Fruit fly (Drosophila melanogaster) whole organism, embryonic: Measurements from ENCODE around the gene Tim17b1.

Experiments
- ATbp ChIP-seq: fragments of 200-800 bp; sonication (Bioruptor generic); optimal IDR thresholded peaks from 2 replicates; lab custom pipeline; 2017; ENCODE audit warnings: missing biosample characterization, mild to moderate bottlenecking, missing genetic modification characterization, missing genetic modification reagents
- Ada2b ChIP-seq: fragments of 200-800 bp; sonication (Bioruptor generic); IDR thresholded peaks from 2 replicates; pipeline ENCODE4 v1.3.6; 2022; ENCODE audit warnings: missing biosample characterization, missing genetic modification characterization
- Asciz ChIP-seq: fragments of 200-800 bp; sonication (Bioruptor generic); optimal IDR thresholded peaks from 2 replicates; lab custom pipeline; 2017; ENCODE audit warnings: missing biosample characterization, mild to moderate bottlenecking, missing genetic modification characterization, missing genetic modification reagents
- Atf3 ChIP-seq: fragments of 200-800 bp; sonication (Bioruptor generic); optimal IDR thresholded peaks from 3 replicates; lab custom pipeline; 2016; ENCODE audit warnings: missing biosample characterization, missing genetic modification characterization
- CG10209 ChIP-seq: fragments of 200-800 bp; sonication (Bioruptor generic); optimal IDR thresholded peaks from 3 replicates; lab custom pipeline; 2017; ENCODE audit warnings: missing biosample characterization, mild to moderate bottlenecking, missing genetic modification characterization, missing genetic modification reagents
- CG1024 ChIP-seq: fragments of 200-800 bp; sonication (Bioruptor generic); IDR thresholded peaks from 2 replicates; pipeline ENCODE4 v1.3.6; 2022; ENCODE audit warnings: missing biosample characterization, missing genetic modification characterization
- CG12769 ChIP-seq: fragments of 200-800 bp; sonication (Bioruptor generic); optimal IDR thresholded peaks from 2 replicates; lab custom pipeline; 2019; ENCODE audit warnings: missing biosample characterization, mild to moderate bottlenecking, missing genetic modification characterization, moderate library complexity
- CG12942 ChIP-seq: fragments of 200-800 bp; sonication (Bioruptor generic); optimal IDR thresholded peaks from 3 replicates; lab custom pipeline; 2016; ENCODE audit warnings: missing biosample characterization, missing genetic modification characterization
- CG13624 ChIP-seq: fragments of 200-800 bp; sonication (Bioruptor generic); optimal IDR thresholded peaks from 2 replicates; lab custom pipeline; 2016; ENCODE audit warnings: missing biosample characterization, missing genetic modification characterization
- CG15011 ChIP-seq: fragments of 200-800 bp; sonication (Bioruptor generic); optimal IDR thresholded peaks from 3 replicates; lab custom pipeline; 2018; ENCODE audit warnings: missing biosample characterization, mild to moderate bottlenecking, missing genetic modification characterization
- CG15601 ChIP-seq: fragments of 200-800 bp; sonication (Bioruptor generic); optimal IDR thresholded peaks from 3 replicates; lab custom pipeline; 2019; ENCODE audit warnings: missing biosample characterization, mild to moderate bottlenecking, missing genetic modification characterization, moderate library complexity
- CG16813 ChIP-seq: fragments of 200-800 bp; sonication (Bioruptor generic); IDR thresholded peaks from 3 replicates; pipeline ENCODE4 v1.3.6; 2022; ENCODE audit warnings: missing biosample characterization, missing genetic modification characterization; ENCODE audit not compliant: partially characterized antibody
- CG17186 ChIP-seq: fragments of 200-800 bp; sonication (Bioruptor generic); optimal IDR thresholded peaks from 3 replicates; lab custom pipeline; 2017; ENCODE audit warnings: missing biosample characterization, missing genetic modification reagents, missing genetic modification characterization
- CG17359 ChIP-seq: fragments of 200-800 bp; sonication (Bioruptor generic); optimal IDR thresholded peaks from 3 replicates; lab custom pipeline; 2018; ENCODE audit warnings: missing biosample characterization, mild to moderate bottlenecking, missing genetic modification characterization, moderate library complexity
- CG17802 ChIP-seq: fragments of 200-800 bp; sonication (Bioruptor generic); optimal IDR thresholded peaks from 2 replicates; lab custom pipeline; 2018; ENCODE audit warnings: missing biosample characterization, mild to moderate bottlenecking, missing genetic modification characterization, moderate library complexity
- CG17912 ChIP-seq: fragments of 200-800 bp; sonication (Bioruptor generic); optimal IDR thresholded peaks from 2 replicates; lab custom pipeline; 2018; ENCODE audit warnings: missing biosample characterization, mild to moderate bottlenecking, missing genetic modification characterization
- CG18011 ChIP-seq: fragments of 200-800 bp; sonication (Bioruptor generic); optimal IDR thresholded peaks from 2 replicates; lab custom pipeline; 2017; ENCODE audit warnings: missing biosample characterization, missing genetic modification characterization, mild to moderate bottlenecking, moderate library complexity, missing genotype
- CG2678 ChIP-seq: fragments of 200-800 bp; sonication (Bioruptor generic); optimal IDR thresholded peaks from 3 replicates; lab custom pipeline; 2019; ENCODE audit warnings: missing biosample characterization, mild to moderate bottlenecking, missing genetic modification characterization, moderate library complexity
- CG3163 ChIP-seq: fragments of 200-800 bp; sonication (Bioruptor generic); optimal IDR thresholded peaks from 3 replicates; lab custom pipeline; 2016; ENCODE audit warnings: missing biosample characterization, missing genetic modification characterization
- CG32532 ChIP-seq: fragments of 200-800 bp; sonication (Bioruptor generic); IDR thresholded peaks from 2 replicates; pipeline ENCODE4 v1.3.6; 2022; ENCODE audit warnings: missing biosample characterization, missing genetic modification characterization
- CG4282 ChIP-seq: fragments of 200-800 bp; sonication (Bioruptor generic); optimal IDR thresholded peaks from 2 replicates; lab custom pipeline; 2016; ENCODE audit warnings: missing biosample characterization, missing genetic modification characterization
- CG8290 ChIP-seq, 3 experiments: fragments of 200-800 bp; sonication (Bioruptor generic); optimal IDR thresholded peaks; 2 replicates each; lab custom pipeline; 2016 to 2019; ENCODE audit warnings: missing biosample characterization in 3 of 3, missing genetic modification characterization in 3 of 3, mild to moderate bottlenecking in 2 of 3, moderate library complexity in 1 of 3
- CG9727 ChIP-seq: fragments of 200-800 bp; sonication (Bioruptor generic); optimal IDR thresholded peaks from 3 replicates; lab custom pipeline; 2017; ENCODE audit warnings: missing biosample characterization, mild to moderate bottlenecking, missing genetic modification characterization
- CG9797 ChIP-seq: fragments of 200-800 bp; sonication (Bioruptor generic); optimal IDR thresholded peaks from 3 replicates; lab custom pipeline; 2018; ENCODE audit warnings: missing biosample characterization, mild to moderate bottlenecking, missing genetic modification characterization
- D ChIP-seq, 2 experiments: fragments of 200-800 bp in 1 of 2; fragments of >200 bp in 1 of 2; sonication (Bioruptor generic) in 1 of 2; optimal IDR thresholded peaks; 2 replicates in 1 of 2; 3 replicates in 1 of 2; lab custom pipeline; 2017; ENCODE audit warnings: mild to moderate bottlenecking in 1 of 2, missing biosample characterization in 1 of 2, missing genetic modification characterization in 1 of 2, missing genetic modification reagents in 1 of 2
- Elba2 ChIP-seq: fragments of 200-800 bp; sonication (Bioruptor generic); optimal IDR thresholded peaks from 3 replicates; lab custom pipeline; 2016; ENCODE audit warnings: missing biosample characterization, missing genetic modification characterization
- Fer1 ChIP-seq: fragments of 200-800 bp; sonication (Bioruptor generic); optimal IDR thresholded peaks from 2 replicates; lab custom pipeline; 2017; ENCODE audit warnings: missing biosample characterization, mild to moderate bottlenecking, missing genetic modification characterization
- HHEX ChIP-seq: fragments of 200-800 bp; sonication (Bioruptor generic); optimal IDR thresholded peaks from 3 replicates; lab custom pipeline; 2017; ENCODE audit warnings: missing biosample characterization, mild to moderate bottlenecking, missing genetic modification characterization, missing genetic modification reagents
- Med ChIP-seq: fragments of 200-800 bp; sonication (Bioruptor generic); peaks from one replicate; lab custom pipeline; 2016; ENCODE audit warnings: missing biosample characterization, missing genetic modification characterization, mild to moderate bottlenecking, inconsistent platforms, moderate library complexity
- Nf-YA ChIP-seq: fragments of 200-800 bp; sonication (Bioruptor generic); IDR thresholded peaks from 2 replicates; pipeline ENCODE4 v1.3.6; 2022; ENCODE audit warnings: missing biosample characterization, missing genetic modification characterization
- Opbp ChIP-seq: fragments of 200-800 bp; sonication (Bioruptor generic); IDR thresholded peaks from 3 replicates; pipeline ENCODE4 v1.3.6; 2022; ENCODE audit warnings: missing biosample characterization, missing genetic modification characterization; ENCODE audit not compliant: partially characterized antibody
- PHDP ChIP-seq: fragments of 200-800 bp; sonication (Bioruptor generic); optimal IDR thresholded peaks from 3 replicates; lab custom pipeline; 2018; ENCODE audit warnings: missing biosample characterization, mild to moderate bottlenecking, missing genetic modification characterization, moderate library complexity
- Ssrp ChIP-seq: fragments of 200-800 bp; sonication (Bioruptor generic); optimal IDR thresholded peaks from 2 replicates; lab custom pipeline; 2018; ENCODE audit warnings: missing biosample characterization, mild to moderate bottlenecking, missing genetic modification characterization, moderate library complexity
- Vsx1 ChIP-seq: fragments of 200-800 bp; sonication (Bioruptor generic); optimal IDR thresholded peaks from 2 replicates; lab custom pipeline; 2017; ENCODE audit warnings: missing biosample characterization, mild to moderate bottlenecking, missing genetic modification characterization, missing genetic modification reagents
- bab2 ChIP-seq: fragments of 200-800 bp; sonication (Bioruptor generic); optimal IDR thresholded peaks from 2 replicates; lab custom pipeline; 2016; ENCODE audit warnings: missing biosample characterization, missing genetic modification characterization
- cwo ChIP-seq: fragments of 200-800 bp; sonication (Bioruptor generic); optimal IDR thresholded peaks from 3 replicates; lab custom pipeline; 2017; ENCODE audit warnings: missing biosample characterization, missing genetic modification characterization, mild to moderate bottlenecking, moderate library complexity, missing genetic modification reagents
- fd102C ChIP-seq: fragments of 200-800 bp; sonication (Bioruptor generic); optimal IDR thresholded peaks from 2 replicates; lab custom pipeline; 2018; ENCODE audit warnings: missing biosample characterization, mild to moderate bottlenecking, missing genetic modification characterization, moderate library complexity
- fu2 ChIP-seq: fragments of 200-800 bp; sonication (Bioruptor generic); optimal IDR thresholded peaks from 2 replicates; lab custom pipeline; 2016; ENCODE audit warnings: missing biosample characterization, missing genetic modification characterization
- her ChIP-seq: fragments of 200-800 bp; sonication (Bioruptor generic); optimal IDR thresholded peaks from 2 replicates; lab custom pipeline; 2016; ENCODE audit warnings: missing biosample characterization, missing genetic modification characterization
- hkb ChIP-seq, 2 experiments: fragments of 200-800 bp in 1 of 2; fragments of >200 bp in 1 of 2; sonication (Bioruptor generic) in 1 of 2; IDR thresholded peaks in 1 of 2; optimal IDR thresholded peaks in 1 of 2; 2 replicates each; pipeline versions ENCODE4 v1.3.6 to Lab custom; 2017 to 2022; ENCODE audit warnings: missing biosample characterization in 1 of 2, missing genetic modification characterization in 1 of 2
- nau ChIP-seq: fragments of 200-800 bp; sonication (Bioruptor generic); optimal IDR thresholded peaks from 3 replicates; lab custom pipeline; 2017; ENCODE audit warnings: missing biosample characterization, mild to moderate bottlenecking, missing genetic modification characterization, missing genetic modification reagents
- pan ChIP-seq, 4 experiments: fragments of >200 bp in 3 of 4; fragments of 200-800 bp in 1 of 4; sonication (Bioruptor generic) in 1 of 4; optimal IDR thresholded peaks in 3 of 4; IDR thresholded peaks in 1 of 4; 2 replicates each; pipeline versions ENCODE4 v1.3.6 to Lab custom; 2017 to 2022; ENCODE audit warnings: missing biosample characterization in 2 of 4, missing genetic modification characterization in 2 of 4, mixed read lengths in 1 of 4
- pho ChIP-seq: fragments of 200-800 bp; sonication (Bioruptor generic); optimal IDR thresholded peaks from 2 replicates; lab custom pipeline; 2016; ENCODE audit warnings: missing biosample characterization, missing genetic modification characterization
- pnt ChIP-seq: fragments of 200-800 bp; sonication (Bioruptor generic); optimal IDR thresholded peaks from 3 replicates; lab custom pipeline; 2016; ENCODE audit warnings: missing biosample characterization, missing genetic modification characterization
- sens ChIP-seq: fragments of 200-800 bp; sonication (Bioruptor generic); peaks from one replicate; lab custom pipeline; 2016; ENCODE audit warnings: missing biosample characterization, missing genetic modification characterization
- sug ChIP-seq: fragments of 200-800 bp; optimal IDR thresholded peaks from 2 replicates; lab custom pipeline; 2019; ENCODE audit warnings: missing biosample characterization, mild to moderate bottlenecking, missing genetic modification characterization, moderate library complexity
- zfh1 ChIP-seq: fragments of 200-800 bp; sonication (Bioruptor generic); IDR thresholded peaks from 3 replicates; pipeline ENCODE4 v1.3.6; 2022; ENCODE audit warnings: missing biosample characterization, missing genetic modification characterization

The Tim17b1 gene

dm6 chr3R:5302939-5303777, 3.2 kb downstream of the Tim17b1 start (continued):
- TF ChIP-seq zfh1 (GFP tag; lab: Robert Waterston, UW) (peak; percentile 37; the same call in 1 of the 3 replicates), Ada2b (GFP tag; lab: Robert Waterston, UW) (no peak), D (optimal IDR thresholded peaks at IDR 0.05; lab: Kevin White, UChicago) (no peak), D (GFP tag; optimal IDR thresholded peaks at IDR 0.05; lab: Kevin White, UChicago) (no peak), nau (GFP tag; lab: Kevin White, UChicago) (no peak), CG17186 (GFP tag; lab: Kevin White, UChicago) (no peak), fu2 (no peak), pho (GFP tag; lab: Kevin White, UChicago) (peak; percentile 3), CG17802 (no peak), CG3163 (no peak), CG10209 (GFP tag; lab: Kevin White, UChicago) (no peak), CG18011 (no peak), fd102C (peak; percentile 5), Fer1 (GFP tag; lab: Kevin White, UChicago) (peak; percentile 14), CG2678 (peak; percentile 2), Ssrp (tag; lab: Kevin White, UChicago) (no peak), pan (optimal IDR thresholded peaks at IDR 0.05; lab: Kevin White, UChicago) (no peak), pan (GFP tag; optimal IDR thresholded peaks at IDR 0.05 in 1 of 2, IDR thresholded peaks at IDR 0.05 in 1 of 2) (peak in 1 of 2 experiments; percentile 8), CG17359 (no peak), Nf-YA (GFP tag; lab: Robert Waterston, UW) (no peak), bab2 (no peak), HHEX (GFP tag; lab: Kevin White, UChicago) (no peak), CG4282 (GFP tag; lab: Kevin White, UChicago) (no peak), Med (GFP tag; lab: Kevin White, UChicago) (no peak), Atf3 (no peak), Opbp (GFP tag; lab: Robert Waterston, UW) (no peak), CG15011 (GFP tag; lab: Kevin White, UChicago) (no peak), CG12942 (GFP tag; lab: Kevin White, UChicago) (no peak), CG9727 (peak; percentile 2), pnt (GFP tag; lab: Kevin White, UChicago) (no peak), CG12769 (peak; percentile 16), her (no peak), CG17912 (no peak), CG13624 (GFP tag; lab: Kevin White, UChicago) (no peak)

dm6 chr3R:5305850-5306483, 6.0 kb downstream of the Tim17b1 start:
- TF ChIP-seq Asciz (GFP tag; lab: Kevin White, UChicago) = peak; percentile 15
- peak; percentile 8 for TF ChIP-seq CG15601 (tag; lab: Kevin White, UChicago)
- TF ChIP-seq cwo = peak; percentile 42
- 0 out of 2 replicates have a peak, but pooled peaks have one; percentile 15 for TF ChIP-seq CG32532 (GFP tag; lab: Robert Waterston, UW)
- TF ChIP-seq Elba2 (GFP tag; lab: Kevin White, UChicago) = no peak
- TF ChIP-seq CG8290 (GFP tag; optimal IDR thresholded peaks at IDR 0.05; lab: Kevin White, UChicago) = no peak
- peak in 1 of 2 experiments; percentile 37 for TF ChIP-seq CG8290 (tag; optimal IDR thresholded peaks at IDR 0.05; lab: Kevin White, UChicago)
- TF ChIP-seq ATbp (GFP tag; lab: Kevin White, UChicago) = peak; percentile 25
- no peak for TF ChIP-seq CG16813 (GFP tag; lab: Robert Waterston, UW)
- TF ChIP-seq CG12769 = peak; percentile 7
- no peak for TF ChIP-seq CG9797 (GFP tag; lab: Kevin White, UChicago)
- no peak for TF ChIP-seq hkb (optimal IDR thresholded peaks at IDR 0.05; lab: Kevin White, UChicago)
- TF ChIP-seq hkb (GFP tag; IDR thresholded peaks at IDR 0.05; lab: Robert Waterston, UW) = 0 out of 2 replicates have a peak, but pooled peaks have one; percentile 7
- TF ChIP-seq sug (tag; lab: Kevin White, UChicago) = peak; percentile 42
- peak; percentile 51 for TF ChIP-seq Vsx1 (GFP tag; lab: Kevin White, UChicago)
- TF ChIP-seq CG1024 = no peak
- TF ChIP-seq sens = peak; percentile 77
- peak; percentile 25 for TF ChIP-seq PHDP (tag; lab: Kevin White, UChicago)
